Worm (Caenorhabditis elegans): ENCODE measurements around the gene tgt-2.

DNA sequence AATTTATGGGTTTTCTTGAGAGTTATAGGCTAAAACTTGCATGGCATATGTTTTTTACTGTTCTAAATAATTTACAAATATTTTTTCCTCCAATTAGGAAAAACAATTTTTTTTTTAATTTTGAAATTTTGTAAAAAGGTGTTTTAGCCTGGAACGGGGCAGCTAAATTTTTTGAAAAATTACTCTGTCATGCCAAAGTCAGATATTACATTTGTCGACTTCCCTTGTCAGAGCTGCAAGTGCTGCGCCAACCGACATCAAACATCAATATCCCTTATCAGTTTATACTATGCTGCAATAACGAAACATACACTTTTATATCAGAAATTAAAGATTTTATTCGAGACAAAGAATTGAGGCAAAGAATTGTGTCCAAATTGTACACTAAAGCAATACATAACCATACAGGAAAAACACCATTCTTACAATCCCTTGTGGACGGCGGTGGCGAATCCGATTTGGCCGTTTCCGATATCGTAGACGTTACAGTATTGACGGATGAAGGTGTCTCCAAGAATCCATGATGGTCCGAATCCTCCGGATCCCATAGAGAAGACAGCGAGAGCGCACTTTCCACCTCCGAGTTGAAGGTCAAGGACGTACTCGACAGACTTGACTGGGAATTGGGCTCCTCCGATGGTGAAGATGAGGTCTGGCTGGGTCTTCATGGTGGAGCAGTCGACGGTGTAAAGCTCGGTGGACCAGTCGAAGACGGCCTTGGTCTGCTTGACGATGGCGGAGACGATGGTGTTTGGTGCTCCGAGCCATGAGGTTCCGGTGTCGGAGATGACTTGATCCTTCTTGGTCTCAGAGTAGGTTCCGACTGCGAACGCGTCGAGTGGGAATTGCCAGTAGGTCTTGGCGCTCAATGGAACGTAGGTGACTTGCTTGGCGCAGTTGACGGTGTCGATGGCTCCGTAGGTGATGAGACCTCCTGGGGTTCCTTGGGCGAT, 51.3 kb downstream of the tgt-2 start:
- TF ChIP-seq lin-11 (tag; optimal IDR thresholded peaks at IDR 0.05) (no peak), lin-39 (tag; optimal IDR thresholded peaks at IDR 0.05) (no peak), fos-1 (tag; optimal IDR thresholded peaks at IDR 0.05) (no peak), sem-4 (tag; optimal IDR thresholded peaks at IDR 0.05) (no peak), elt-3 (tag; optimal IDR thresholded peaks at IDR 0.05) (no peak), nhr-11 (tag; optimal IDR thresholded peaks at IDR 0.05) (no peak), unc-62 (GFP tag; optimal IDR thresholded peaks at IDR 0.05) (no peak), blmp-1 (tag; optimal IDR thresholded peaks at IDR 0.05; ENCODE audit: insufficient read depth) (no peak), nhr-6 (tag; optimal IDR thresholded peaks at IDR 0.05) (no peak), ceh-82 (tag; optimal IDR thresholded peaks at IDR 0.05) (no peak), mab-5 (tag; optimal IDR thresholded peaks at IDR 0.05) (no peak), egl-27 (tag; optimal IDR thresholded peaks at IDR 0.05) (no peak)
